Worm (Caenorhabditis elegans) whole organism, L4/young adult: ENCODE measurements around the gene mes-4.

Experiments
- dao-5 ChIP-seq: sonication (generic microtip); optimal IDR thresholded peaks from 2 replicates; lab custom pipeline; 2016; ENCODE audit warnings: missing genotype, missing genetic modification characterization, moderate library complexity, missing compliant biosample characterization
- him-1 ChIP-seq: sonication (generic microtip); optimal IDR thresholded peaks from 2 replicates; lab custom pipeline; 2016; ENCODE audit warnings: missing genotype, missing genetic modification reagents, missing genetic modification characterization, missing compliant biosample characterization

DNA sequence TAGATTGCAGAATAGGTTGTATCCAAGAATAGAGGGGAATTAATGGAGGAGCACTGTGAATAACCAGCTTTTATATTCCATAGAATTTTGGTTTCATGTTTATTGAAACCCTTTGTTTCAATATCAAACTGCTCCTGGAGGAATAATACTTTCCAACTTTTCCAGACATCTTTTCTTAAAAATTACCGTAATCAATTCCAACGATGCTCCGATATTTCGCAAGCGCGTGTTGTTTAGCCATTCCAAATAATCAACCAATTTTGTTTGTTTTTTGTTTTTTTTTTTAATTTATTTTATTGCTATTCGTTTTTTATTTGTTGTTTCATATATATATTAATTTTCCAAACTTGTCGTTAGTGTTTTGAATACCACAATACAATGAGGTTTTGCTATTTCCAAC lies 31.3 kb downstream of the mes-4 start, which contains the start of gene cutl-1:
- TF ChIP-seq him-1 (tag; lab: Kevin White, UChicago), result no peak
- no peak for TF ChIP-seq dao-5 (tag; lab: Kevin White, UChicago)
